Worm (Caenorhabditis elegans) whole organism, L3 larva: Measurements from ENCODE around the gene mans-2.

Source experiments
- ama-1 ChIP-seq: fragments of 150-350 bp; optimal IDR thresholded peaks from 2 replicates; lab custom pipeline; 2018
- ceh-16 ChIP-seq: sonication (generic microtip); optimal IDR thresholded peaks from 2 replicates; lab custom pipeline; 2017; ENCODE audit warnings: missing biosample characterization, missing genetic modification characterization
- ceh-28 ChIP-seq: fragments of 150-350 bp; optimal IDR thresholded peaks from 2 replicates; lab custom pipeline; 2014; ENCODE audit warnings: missing biosample characterization, missing genetic modification reagents, missing genetic modification characterization
- ceh-82 ChIP-seq: fragments of 150-350 bp; optimal IDR thresholded peaks from 2 replicates; lab custom pipeline; 2014; ENCODE audit warnings: missing biosample characterization, missing genetic modification characterization
- ceh-9 ChIP-seq: sonication (generic microtip); optimal IDR thresholded peaks from 2 replicates; lab custom pipeline; 2018; ENCODE audit warnings: missing biosample characterization, missing genetic modification characterization
- daf-12 ChIP-seq: fragments of 150-350 bp; optimal IDR thresholded peaks from 2 replicates; lab custom pipeline; 2014; ENCODE audit warnings: missing biosample characterization, missing genetic modification reagents, missing genetic modification characterization
- egl-5 ChIP-seq: fragments of 150-350 bp; optimal IDR thresholded peaks from 2 replicates; lab custom pipeline; 2017; ENCODE audit warnings: missing biosample characterization, missing genetic modification reagents, missing genetic modification characterization, inconsistent platforms
- elt-1 ChIP-seq: fragments of 150-350 bp; optimal IDR thresholded peaks from 2 replicates; lab custom pipeline; 2014; ENCODE audit warnings: missing biosample characterization, missing genetic modification characterization
- elt-2 ChIP-seq: sonication (generic microtip); optimal IDR thresholded peaks from 2 replicates; lab custom pipeline; 2016; ENCODE audit warnings: missing genetic modification reagents, mild to moderate bottlenecking, missing genetic modification characterization, missing compliant biosample characterization
- eor-1 ChIP-seq, 2 experiments: fragments of 150-350 bp; optimal IDR thresholded peaks; 2 replicates each; lab custom pipeline; 2014 to 2018; ENCODE audit warnings: missing biosample characterization in 2 of 2, missing genetic modification characterization in 2 of 2
- fkh-10 ChIP-seq: sonication (generic microtip); optimal IDR thresholded peaks from 2 replicates; lab custom pipeline; 2017; ENCODE audit warnings: missing biosample characterization, missing genetic modification reagents, missing genetic modification characterization
- fkh-2 ChIP-seq: fragments of 150-350 bp; optimal IDR thresholded peaks from 2 replicates; lab custom pipeline; 2014; ENCODE audit warnings: missing biosample characterization, missing genetic modification reagents, missing genetic modification characterization
- fos-1 ChIP-seq: fragments of 150-350 bp; optimal IDR thresholded peaks from 2 replicates; lab custom pipeline; 2014; ENCODE audit warnings: missing biosample characterization, missing genetic modification characterization
- hmg-11 ChIP-seq: sonication (generic microtip); optimal IDR thresholded peaks from 2 replicates; lab custom pipeline; 2016; ENCODE audit warnings: missing genetic modification characterization, missing compliant biosample characterization
- jun-1 ChIP-seq: fragments of 150-350 bp; optimal IDR thresholded peaks from 2 replicates; lab custom pipeline; 2014; ENCODE audit warnings: missing biosample characterization, missing genetic modification reagents, missing genetic modification characterization
- lin-15B ChIP-seq: fragments of 150-350 bp; optimal IDR thresholded peaks from 2 replicates; lab custom pipeline; 2014; ENCODE audit warnings: missing biosample characterization, missing genetic modification characterization
- mdl-1 ChIP-seq: fragments of 150-350 bp; optimal IDR thresholded peaks from 2 replicates; lab custom pipeline; 2014; ENCODE audit warnings: missing biosample characterization, missing genetic modification characterization
- mml-1 ChIP-seq: fragments of 150-350 bp; sonication (generic microtip); optimal IDR thresholded peaks from 3 replicates; lab custom pipeline; 2014; ENCODE audit warnings: missing biosample characterization, missing genetic modification characterization
- nhr-11 ChIP-seq: fragments of 150-350 bp; optimal IDR thresholded peaks from 2 replicates; lab custom pipeline; 2014; ENCODE audit warnings: missing biosample characterization, missing genetic modification characterization
- nhr-12 ChIP-seq: fragments of 150-350 bp; optimal IDR thresholded peaks from 2 replicates; lab custom pipeline; 2014; ENCODE audit warnings: missing biosample characterization, missing genetic modification characterization
- nhr-23 ChIP-seq: fragments of 150-350 bp; optimal IDR thresholded peaks from 2 replicates; lab custom pipeline; 2014; ENCODE audit warnings: missing biosample characterization, missing genetic modification reagents, missing genetic modification characterization
- nhr-237 ChIP-seq: fragments of 150-350 bp; optimal IDR thresholded peaks from 2 replicates; lab custom pipeline; 2014; ENCODE audit warnings: missing biosample characterization, missing genetic modification characterization
- nhr-25 ChIP-seq: sonication (generic microtip); optimal IDR thresholded peaks from 2 replicates; lab custom pipeline; 2017; ENCODE audit warnings: missing biosample characterization, missing genetic modification characterization
- nhr-28 ChIP-seq: fragments of 150-350 bp; optimal IDR thresholded peaks from 2 replicates; lab custom pipeline; 2014; ENCODE audit warnings: missing biosample characterization, missing genetic modification characterization
- nhr-43 ChIP-seq: sonication (generic microtip); optimal IDR thresholded peaks from 2 replicates; lab custom pipeline; 2016; ENCODE audit warnings: mild to moderate bottlenecking, missing genetic modification characterization, missing compliant biosample characterization; ENCODE audit not compliant: poor library complexity, severe bottlenecking
- nhr-67 ChIP-seq: fragments of 150-350 bp; optimal IDR thresholded peaks from 2 replicates; lab custom pipeline; 2014; ENCODE audit warnings: missing biosample characterization, missing genetic modification characterization
- nhr-76 ChIP-seq: fragments of 150-350 bp; sonication (generic microtip); optimal IDR thresholded peaks from 5 replicates; lab custom pipeline; 2014; ENCODE audit warnings: missing biosample characterization, missing genetic modification characterization
- nhr-77 ChIP-seq: fragments of 150-350 bp; optimal IDR thresholded peaks from 2 replicates; lab custom pipeline; 2014; ENCODE audit warnings: missing biosample characterization, missing genetic modification characterization
- pha-4 ChIP-seq: fragments of 150-350 bp; optimal IDR thresholded peaks from 2 replicates; lab custom pipeline; 2014; ENCODE audit warnings: missing biosample characterization, missing genetic modification reagents, missing genetic modification characterization
- pqm-1 ChIP-seq: fragments of 150-350 bp; optimal IDR thresholded peaks from 2 replicates; lab custom pipeline; 2017; ENCODE audit warnings: missing biosample characterization, missing genetic modification characterization, inconsistent platforms
- sea-2 ChIP-seq: fragments of 150-350 bp; sonication (generic microtip); optimal IDR thresholded peaks from 4 replicates; lab custom pipeline; 2014; ENCODE audit warnings: missing biosample characterization, missing genetic modification reagents, missing genetic modification characterization
- skn-1 ChIP-seq: fragments of 150-350 bp; optimal IDR thresholded peaks from 2 replicates; lab custom pipeline; 2014; ENCODE audit warnings: missing biosample characterization, missing genetic modification characterization
- snpc-4 ChIP-seq: fragments of 150-350 bp; optimal IDR thresholded peaks from 2 replicates; lab custom pipeline; 2014; ENCODE audit warnings: missing biosample characterization, missing genetic modification characterization
- tbx-2 ChIP-seq: sonication (generic microtip); optimal IDR thresholded peaks from 2 replicates; lab custom pipeline; 2016; ENCODE audit warnings: mild to moderate bottlenecking, missing genetic modification characterization, missing compliant biosample characterization
- unc-62 ChIP-seq: fragments of 150-350 bp; sonication (generic microtip); optimal IDR thresholded peaks from 4 replicates; lab custom pipeline; 2014; ENCODE audit warnings: missing biosample characterization, missing genetic modification reagents, missing genetic modification characterization
- zag-1 ChIP-seq: fragments of 150-350 bp; optimal IDR thresholded peaks from 2 replicates; lab custom pipeline; 2014; ENCODE audit warnings: missing biosample characterization, missing genetic modification characterization
- ztf-11 ChIP-seq: fragments of 150-350 bp; optimal IDR thresholded peaks from 2 replicates; lab custom pipeline; 2014; ENCODE audit warnings: missing biosample characterization, missing genetic modification characterization
- ztf-4 ChIP-seq: fragments of 150-350 bp; optimal IDR thresholded peaks from 2 replicates; lab custom pipeline; 2014; ENCODE audit warnings: missing biosample characterization, missing genetic modification characterization

Gene mans-2

DNA sequence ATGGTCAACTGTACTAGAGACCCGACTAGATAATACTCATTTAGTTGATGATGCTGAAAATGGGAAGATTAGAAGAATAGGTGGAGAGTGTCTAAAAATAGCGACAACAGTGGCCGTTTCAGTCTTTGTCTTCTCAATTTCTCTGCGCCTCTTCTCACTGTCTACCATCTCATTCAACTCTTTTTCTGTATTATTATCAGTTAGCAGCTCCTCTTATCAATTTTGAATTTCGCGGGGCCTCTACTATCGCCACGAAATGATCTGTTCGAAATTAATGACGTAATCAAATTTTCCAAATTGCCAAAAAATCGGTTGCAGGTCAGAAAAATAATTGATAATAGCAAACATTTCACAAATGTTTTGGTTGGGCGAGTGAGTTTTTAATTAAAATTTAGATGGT lies 43.6 kb downstream of the mans-2 start:
- TF ChIP-seq ztf-11, result no peak
- TF ChIP-seq nhr-237 (tag; lab: Kevin White, UChicago), result no peak
- peak; percentile 13 for TF ChIP-seq jun-1 (tag; lab: Kevin White, UChicago)
- no peak for TF ChIP-seq nhr-12
- TF ChIP-seq skn-1 (tag; lab: Kevin White, UChicago), result no peak
- TF ChIP-seq daf-12 (tag; lab: Kevin White, UChicago), result no peak
- no peak for TF ChIP-seq snpc-4 (tag; lab: Kevin White, UChicago)
- peak; percentile 46 for TF ChIP-seq pha-4
- TF ChIP-seq mdl-1 (tag; lab: Kevin White, UChicago), result no peak
- peak; percentile 99 for TF ChIP-seq elt-2 (tag; lab: Kevin White, UChicago)
- no peak for TF ChIP-seq hmg-11 (tag; lab: Kevin White, UChicago)
- TF ChIP-seq pqm-1 (tag; lab: Kevin White, UChicago), result peak; percentile 96

DNA sequence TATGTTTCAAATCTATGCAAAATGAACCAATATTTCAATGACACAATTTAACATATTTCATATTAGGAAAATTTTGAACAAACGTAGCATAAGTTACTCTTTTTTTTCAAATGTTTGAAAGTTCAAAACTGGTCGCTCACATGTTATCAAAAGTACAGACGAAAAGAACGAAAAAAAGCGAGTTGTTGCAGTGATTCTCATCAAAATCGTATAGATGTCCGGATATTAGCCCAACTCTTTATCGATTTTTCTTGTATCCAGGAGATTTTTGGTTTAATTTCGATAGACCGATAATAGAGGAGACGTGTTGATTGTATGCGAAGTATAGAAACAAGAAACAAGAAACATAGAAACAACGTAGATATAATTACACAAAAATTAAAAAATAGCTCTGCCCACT lies 45.0 kb downstream of the mans-2 start:
- TF ChIP-seq sea-2, result no peak
- no peak for TF ChIP-seq fos-1
- no peak for TF ChIP-seq lin-15B (tag; lab: Kevin White, UChicago)
- no peak for TF ChIP-seq mml-1 (tag; lab: Kevin White, UChicago)
- TF ChIP-seq ceh-16 (tag; lab: Kevin White, UChicago), result no peak
- no peak for TF ChIP-seq ztf-4 (tag; lab: Kevin White, UChicago)
- TF ChIP-seq fkh-10 (GFP tag; lab: Kevin White, UChicago), result no peak
- no peak for TF ChIP-seq ceh-82 (tag; lab: Kevin White, UChicago)
- no peak for TF ChIP-seq ama-1 (lab: Kevin White, UChicago)
- TF ChIP-seq fkh-2 (tag; lab: Kevin White, UChicago), result no peak
- no peak for TF ChIP-seq ceh-28 (tag; lab: Kevin White, UChicago)
- TF ChIP-seq pha-4, result no peak
- no peak for TF ChIP-seq ztf-11

DNA sequence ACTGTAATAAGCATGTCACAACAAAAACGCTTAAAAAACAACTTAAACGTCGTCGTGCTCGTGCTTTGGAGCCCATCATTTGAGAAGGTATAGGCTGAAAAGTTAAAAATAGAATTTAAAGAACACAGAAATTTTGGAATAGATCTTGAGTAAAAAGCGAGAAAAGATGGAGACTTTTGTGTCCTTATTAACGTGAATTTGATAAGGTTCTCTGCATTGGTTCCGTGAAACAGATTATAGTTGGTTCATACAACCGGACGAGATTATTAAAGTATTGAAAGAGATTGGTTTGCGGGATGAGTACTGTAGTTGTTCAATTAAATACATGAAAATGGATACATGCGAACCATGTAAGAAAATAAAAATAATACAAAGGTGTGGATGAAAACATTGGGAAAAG lies 47.6 kb downstream of the mans-2 start, which contains the start of gene gpla-1:
TSS of gene gpla-1 (minus strand) at position 101 of the 400 bp plus-strand sequence.
- no peak for TF ChIP-seq elt-1
- TF ChIP-seq ceh-9 (tag; lab: Kevin White, UChicago), result no peak
- no peak for TF ChIP-seq nhr-76 (tag; lab: Kevin White, UChicago)
- no peak for TF ChIP-seq eor-1 (tag; optimal IDR thresholded peaks at IDR 0.05; lab: Kevin White, UChicago)
- TF ChIP-seq jun-1 (tag; lab: Kevin White, UChicago), result no peak
- TF ChIP-seq fkh-2 (tag; lab: Kevin White, UChicago), result no peak
- TF ChIP-seq nhr-43 (tag; lab: Kevin White, UChicago), result no peak
- no peak for TF ChIP-seq nhr-237 (tag; lab: Kevin White, UChicago)
- TF ChIP-seq skn-1 (tag; lab: Kevin White, UChicago), result no peak
- no peak for TF ChIP-seq sea-2
- TF ChIP-seq snpc-4 (tag; lab: Kevin White, UChicago), result no peak
- no peak for TF ChIP-seq lin-15B (tag; lab: Kevin White, UChicago)
- no peak for TF ChIP-seq ama-1 (lab: Kevin White, UChicago)
- no peak for TF ChIP-seq nhr-28
- no peak for TF ChIP-seq mdl-1 (tag; lab: Kevin White, UChicago)
- no peak for TF ChIP-seq tbx-2 (tag; lab: Kevin White, UChicago)
- no peak for TF ChIP-seq nhr-23 (tag; lab: Kevin White, UChicago)
- TF ChIP-seq nhr-11 (tag; lab: Kevin White, UChicago), result no peak

DNA sequence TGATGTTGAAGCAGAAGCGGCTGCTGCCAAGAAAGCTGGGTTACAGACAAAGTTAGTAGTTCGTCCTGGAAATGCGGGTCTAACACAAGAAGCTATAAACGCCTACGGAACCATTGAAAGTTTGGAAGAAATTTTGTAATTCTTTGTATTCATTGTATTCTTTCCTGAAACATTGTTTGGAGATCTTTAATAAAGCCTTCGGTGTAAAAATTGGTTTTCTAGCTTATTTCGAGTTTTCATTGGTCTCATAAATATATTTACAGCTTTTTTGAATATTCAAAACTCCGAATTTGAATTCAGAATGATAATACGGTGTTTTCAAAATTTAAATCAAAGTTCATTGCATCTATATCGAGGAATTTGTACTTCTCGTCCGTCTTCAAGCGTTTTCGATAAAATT lies 50.4 kb downstream of the mans-2 start, which contains the start of gene F58H1.8:
TSS of gene F58H1.8 (plus strand) at position 301 of the 400 bp plus-strand sequence.
- TF ChIP-seq lin-15B (tag; lab: Kevin White, UChicago) (no peak), nhr-11 (tag; lab: Kevin White, UChicago) (no peak), hmg-11 (tag; lab: Kevin White, UChicago) (no peak), skn-1 (tag; lab: Kevin White, UChicago) (no peak), ceh-82 (tag; lab: Kevin White, UChicago) (no peak), nhr-67 (no peak), ceh-28 (tag; lab: Kevin White, UChicago) (no peak), fos-1 (no peak), zag-1 (no peak), nhr-77 (tag; lab: Kevin White, UChicago) (no peak), egl-5 (tag; lab: Kevin White, UChicago) (no peak), nhr-237 (tag; lab: Kevin White, UChicago) (no peak), nhr-25 (tag; lab: Kevin White, UChicago) (no peak), ztf-11 (no peak), ceh-9 (tag; lab: Kevin White, UChicago) (no peak), unc-62 (GFP tag; lab: Kevin White, UChicago) (no peak), snpc-4 (tag; lab: Kevin White, UChicago) (no peak)
- TF ChIP-seq, all 47 proteins: peak for 0
